Fruit fly (Drosophila melanogaster): Measurements from ENCODE around the gene Ddrgk1.

The Ddrgk1 gene

DNA sequence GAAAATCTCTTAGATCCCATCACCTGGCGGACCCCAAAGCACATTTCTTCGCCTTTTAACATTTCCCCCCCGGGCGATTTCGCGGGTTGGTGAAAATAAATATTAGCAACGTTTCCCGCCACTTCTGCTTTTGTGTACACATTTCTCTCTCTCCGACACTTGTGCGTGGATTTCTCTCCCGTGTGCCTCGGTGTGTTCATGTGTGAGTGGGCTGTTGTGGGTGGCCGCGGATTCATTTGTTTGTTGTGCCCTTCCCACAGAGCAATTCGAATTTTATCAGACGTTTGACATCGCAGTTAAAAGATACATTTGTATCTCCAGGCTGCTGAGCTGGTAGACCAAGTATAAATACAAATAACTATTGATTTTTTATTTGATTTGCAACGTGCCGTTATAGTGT is 9.4 kb downstream of the Ddrgk1 start (continued):
- TF ChIP-seq CG12744 (GFP tag; optimal IDR thresholded peaks at IDR 0.05), result no peak
- no peak for TF ChIP-seq Chrac-16 (GFP tag; optimal IDR thresholded peaks at IDR 0.05)
- TF ChIP-seq CG10274 (GFP tag; optimal IDR thresholded peaks at IDR 0.05), result no peak
- no peak for TF ChIP-seq inv (GFP tag; IDR thresholded peaks at IDR 0.05; ENCODE audit: partially characterized antibody)
- TF ChIP-seq kay (GFP tag; optimal IDR thresholded peaks at IDR 0.05), result no peak
- no peak for TF ChIP-seq bowl (GFP tag; IDR thresholded peaks at IDR 0.05)
- no peak for TF ChIP-seq nmo (GFP tag; optimal IDR thresholded peaks at IDR 0.05)
- no peak for TF ChIP-seq CG8388 (GFP tag; optimal IDR thresholded peaks at IDR 0.05)
- no peak for TF ChIP-seq CG7745 (tag; optimal IDR thresholded peaks at IDR 0.05)
- TF ChIP-seq Opbp (GFP tag; IDR thresholded peaks at IDR 0.05; ENCODE audit: partially characterized antibody), result no peak
- no peak for TF ChIP-seq CG43689 (GFP tag; IDR thresholded peaks at IDR 0.05)
- no peak for TF ChIP-seq CG16863 (GFP tag; optimal IDR thresholded peaks at IDR 0.05)
- no peak for TF ChIP-seq Dip3 (GFP tag; optimal IDR thresholded peaks at IDR 0.05)
- TF ChIP-seq CG10431 (GFP tag; optimal IDR thresholded peaks at IDR 0.05), result no peak
- TF ChIP-seq az2 (GFP tag; optimal IDR thresholded peaks at IDR 0.05), result no peak
- TF ChIP-seq CG4282 (GFP tag; optimal IDR thresholded peaks at IDR 0.05), result no peak
- TF ChIP-seq sug (tag; optimal IDR thresholded peaks at IDR 0.05), result no peak
- TF ChIP-seq seq (GFP tag; IDR thresholded peaks at IDR 0.05), result no peak
- no peak for TF ChIP-seq CG12942 (GFP tag; optimal IDR thresholded peaks at IDR 0.05)
- TF ChIP-seq aop (GFP tag; IDR thresholded peaks at IDR 0.05), result no peak
- TF ChIP-seq lab (GFP tag; optimal IDR thresholded peaks at IDR 0.05), result peak; percentile 33
- TF ChIP-seq al (GFP tag; IDR thresholded peaks at IDR 0.05), result no peak
- TF ChIP-seq pita (GFP tag; optimal IDR thresholded peaks at IDR 0.05), result no peak
- no peak for TF ChIP-seq CG7786 (GFP tag; optimal IDR thresholded peaks at IDR 0.05)
- no peak for TF ChIP-seq mld (GFP tag; IDR thresholded peaks at IDR 0.05; ENCODE audit: partially characterized antibody)
- no peak for TF ChIP-seq sens-2 (GFP tag; IDR thresholded peaks at IDR 0.05)
- TF ChIP-seq MTF-1 (GFP tag; optimal IDR thresholded peaks at IDR 0.05; ENCODE audit: borderline replicate concordance), result no peak
- TF ChIP-seq H2.0 (GFP tag; IDR thresholded peaks at IDR 0.05), result no peak
- TF ChIP-seq CG18764 (GFP tag; optimal IDR thresholded peaks at IDR 0.05), result no peak
- TF ChIP-seq CG5245 (GFP tag; optimal IDR thresholded peaks at IDR 0.05), result no peak
- no peak for TF ChIP-seq Dad (GFP tag; optimal IDR thresholded peaks at IDR 0.05)
- TF ChIP-seq Atf-2 (GFP tag; optimal IDR thresholded peaks at IDR 0.05), result no peak
- no peak for TF ChIP-seq Blimp-1 (GFP tag; optimal IDR thresholded peaks at IDR 0.05)
- no peak for TF ChIP-seq CG30403 (GFP tag; optimal IDR thresholded peaks at IDR 0.05)
- TF ChIP-seq CG16779 (GFP tag; IDR thresholded peaks at IDR 0.05), result peak; percentile 20; the same call in 1 of the 2 replicates
- no peak for TF ChIP-seq Adf1 (GFP tag; IDR thresholded peaks at IDR 0.05)
- no peak for TF ChIP-seq ssp (GFP tag; IDR thresholded peaks at IDR 0.05)
- peak; percentile 25 for TF ChIP-seq CG12391 (tag; optimal IDR thresholded peaks at IDR 0.05)
- TF ChIP-seq hth (optimal IDR thresholded peaks at IDR 0.05), result no peak
- TF ChIP-seq rib (GFP tag; IDR thresholded peaks at IDR 0.05), result peak; percentile 67; the same call in 1 of the 2 replicates
- no peak for TF ChIP-seq CG9437 (GFP tag; optimal IDR thresholded peaks at IDR 0.05)
- no peak for TF ChIP-seq CkIIα-i1 (GFP tag; IDR thresholded peaks at IDR 0.05)
- TF ChIP-seq CG11504 (tag; optimal IDR thresholded peaks at IDR 0.05), result no peak
- TF ChIP-seq pzg (GFP tag; optimal IDR thresholded peaks at IDR 0.05), result no peak
- 0 out of 2 replicates have a peak, but pooled peaks have one; percentile 23 for TF ChIP-seq Ptx1 (GFP tag; IDR thresholded peaks at IDR 0.05)
- no peak for TF ChIP-seq dan (GFP tag; IDR thresholded peaks at IDR 0.05)
- TF ChIP-seq lmd (GFP tag; IDR thresholded peaks at IDR 0.05), result peak; percentile 28; the same call in 1 of the 2 replicates
- no peak for TF ChIP-seq emc (GFP tag; optimal IDR thresholded peaks at IDR 0.05)
- no peak for TF ChIP-seq Side (GFP tag; optimal IDR thresholded peaks at IDR 0.05)
- no peak for TF ChIP-seq Hr78 (GFP tag; optimal IDR thresholded peaks at IDR 0.05)
- no peak for TF ChIP-seq Asciz (GFP tag; optimal IDR thresholded peaks at IDR 0.05)
- no peak for TF ChIP-seq otp (GFP tag; IDR thresholded peaks at IDR 0.05)
